Worm (Caenorhabditis elegans): ENCODE measurements around the gene grl-28.

The grl-28 gene

DNA sequence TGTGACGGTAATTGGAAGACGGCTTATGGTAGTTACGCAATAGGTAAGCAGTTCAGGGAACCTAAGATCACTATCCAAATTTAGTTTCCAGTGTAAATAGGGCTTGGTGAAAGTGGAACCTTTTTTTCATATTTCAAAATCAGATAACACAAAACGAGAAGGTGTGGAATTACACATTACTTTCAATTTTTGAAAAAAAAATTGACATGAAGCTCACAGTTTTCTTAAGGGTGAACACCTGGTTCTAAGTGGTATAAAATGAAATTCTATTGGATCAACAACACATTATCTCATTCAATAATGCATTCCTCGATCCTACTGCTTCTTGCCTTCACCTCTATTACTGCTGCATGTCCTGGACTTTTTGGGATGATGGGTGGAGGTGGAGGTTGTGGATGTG lies 4.3 kb upstream of the grl-28 start, which contains the start of gene grl-30:
Gene grl-30 (plus strand): TSS at position 301 of the 400 bp plus-strand sequence.
- TF ChIP-seq zip-8 (tag; optimal IDR thresholded peaks at IDR 0.05) (peak; percentile 20), ces-1 (GFP tag; optimal IDR thresholded peaks at IDR 0.05) (no peak), M03D4.4 (tag; optimal IDR thresholded peaks at IDR 0.05) (no peak)

ce11 chrV:3554869-3555268 lies 3.2 kb upstream of the grl-28 start, which contains the start of gene grl-29:
grl-29 (minus strand) TSS chrV:3555236.
- no peak for TF ChIP-seq lsy-2 (tag; optimal IDR thresholded peaks at IDR 0.05)

DNA sequence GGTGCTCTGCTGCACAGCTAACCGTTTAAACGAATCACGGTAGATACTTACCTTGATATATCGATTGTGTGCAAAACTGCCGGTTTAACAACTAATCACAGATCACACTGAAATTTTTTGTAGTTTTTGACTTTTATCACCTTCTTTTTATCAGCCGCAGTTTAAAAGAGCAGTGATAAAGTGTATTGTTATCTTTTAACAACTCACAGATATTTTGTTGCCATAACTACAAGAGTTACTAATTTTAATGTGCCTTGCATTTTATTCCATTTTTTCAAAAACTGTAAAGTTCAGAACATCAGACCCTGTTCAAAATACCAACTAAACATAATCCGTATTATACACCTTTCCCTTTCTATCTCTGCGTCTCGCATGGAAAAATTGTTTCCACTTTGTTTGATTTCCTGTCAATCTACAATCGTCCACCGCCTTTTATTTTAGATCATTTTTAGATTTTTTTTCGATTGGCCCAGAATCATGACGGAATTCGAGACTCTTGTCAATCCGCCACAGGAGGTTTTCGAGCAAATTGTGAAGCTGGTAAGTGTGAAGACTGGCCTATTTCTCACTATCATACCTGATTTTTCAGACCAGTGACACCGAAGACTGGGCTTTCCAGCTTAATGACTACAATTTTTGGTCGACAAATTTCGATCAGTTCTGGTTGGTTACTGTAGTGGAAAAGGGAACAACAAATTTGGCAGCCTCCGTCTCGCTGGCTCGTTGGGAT lies 1.2 kb upstream of the grl-28 start, which contains the start of gene T24A6.20:
Gene T24A6.20 (plus strand): TSS at position 395 of the 730 bp plus-strand sequence.
- TF ChIP-seq ceh-39 (tag; optimal IDR thresholded peaks at IDR 0.05) = peak; percentile 5
- no peak for TF ChIP-seq sem-2 (GFP tag; optimal IDR thresholded peaks at IDR 0.05)

- TF ChIP-seq ces-1 (GFP tag; optimal IDR thresholded peaks at IDR 0.05) = no peak
- no peak for TF ChIP-seq unc-39 (tag; optimal IDR thresholded peaks at IDR 0.05)
- no peak for TF ChIP-seq zip-8 (tag; optimal IDR thresholded peaks at IDR 0.05)
- no peak for TF ChIP-seq elt-3 (tag; optimal IDR thresholded peaks at IDR 0.05)
- TF ChIP-seq ceh-43 (GFP tag; optimal IDR thresholded peaks at IDR 0.05) = no peak
- no peak for TF ChIP-seq unc-62 (GFP tag; optimal IDR thresholded peaks at IDR 0.05)
- TF ChIP-seq nhr-237 (tag; optimal IDR thresholded peaks at IDR 0.05) = no peak
- TF ChIP-seq lin-32 (GFP tag; optimal IDR thresholded peaks at IDR 0.05) = no peak
- TF ChIP-seq drap-1 (GFP tag; optimal IDR thresholded peaks at IDR 0.05) = no peak
These were observed 2.1 kb downstream of the grl-28 start, which contains the start of gene sri-21 for ce11 chrV:3549553-3549952. sri-21 (plus strand) TSS chrV:3549853.

- TF ChIP-seq nhr-76 (tag; optimal IDR thresholded peaks at IDR 0.05) = no peak
- TF ChIP-seq lsy-2 (tag; optimal IDR thresholded peaks at IDR 0.05) = no peak
- no peak for TF ChIP-seq M03D4.4 (tag; optimal IDR thresholded peaks at IDR 0.05)
- TF ChIP-seq ham-2 (GFP tag; optimal IDR thresholded peaks at IDR 0.05) = no peak
- TF ChIP-seq ceh-43 (GFP tag; optimal IDR thresholded peaks at IDR 0.05) = no peak
- TF ChIP-seq zip-8 (tag; optimal IDR thresholded peaks at IDR 0.05) = no peak
- TF ChIP-seq nhr-2 (tag; optimal IDR thresholded peaks at IDR 0.05) = no peak
- no peak for TF ChIP-seq blmp-1 (tag; optimal IDR thresholded peaks at IDR 0.05)
- no peak for TF ChIP-seq mab-5 (tag; optimal IDR thresholded peaks at IDR 0.05)
- no peak for TF ChIP-seq sptf-1 (tag; optimal IDR thresholded peaks at IDR 0.05)
- no peak for TF ChIP-seq flh-1 (GFP tag; optimal IDR thresholded peaks at IDR 0.05)
These were observed 2.9 kb downstream of the grl-28 start, which contains the start of gene srw-130 for ce11 chrV:3548798-3549197. srw-130 (minus strand) TSS chrV:3548898.

DNA sequence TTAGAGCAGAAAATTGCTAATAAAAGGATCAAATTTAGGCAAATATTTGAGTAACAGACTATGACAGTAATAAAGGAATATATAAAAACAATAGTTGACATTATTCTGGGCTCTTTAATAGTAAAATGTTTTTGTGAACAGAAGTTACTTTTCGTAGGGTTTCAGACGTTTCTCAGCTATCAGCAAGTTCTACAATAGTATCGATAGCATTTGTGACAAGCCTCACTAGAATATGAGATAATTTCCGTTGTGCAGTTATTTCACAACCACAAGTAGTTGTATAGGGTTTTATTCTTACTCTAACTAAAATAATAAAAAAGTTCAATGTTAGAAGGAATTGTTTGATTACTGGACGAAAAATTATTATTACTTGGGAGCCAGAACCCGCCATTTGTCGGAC lies 5.1 kb downstream of the grl-28 start, which contains the start of gene srbc-68:
Gene srbc-68 (minus strand): TSS at position 101 of the 400 bp plus-strand sequence.
- TF ChIP-seq blmp-1 (tag; optimal IDR thresholded peaks at IDR 0.05) = no peak
- TF ChIP-seq zip-8 (tag; optimal IDR thresholded peaks at IDR 0.05) = no peak
- TF ChIP-seq mls-2 (tag; optimal IDR thresholded peaks at IDR 0.05) = no peak

- TF ChIP-seq mab-5 (tag; optimal IDR thresholded peaks at IDR 0.05) (no peak), unc-120 (tag; optimal IDR thresholded peaks at IDR 0.05; ENCODE audit: poor library complexity, severe bottlenecking) (no peak), drap-1 (GFP tag; optimal IDR thresholded peaks at IDR 0.05) (no peak), unc-62 (GFP tag; optimal IDR thresholded peaks at IDR 0.05) (no peak), ceh-43 (GFP tag; optimal IDR thresholded peaks at IDR 0.05) (no peak), elt-1 (tag; optimal IDR thresholded peaks at IDR 0.05; ENCODE audit: borderline replicate concordance, insufficient read depth) (no peak), ces-1 (GFP tag; optimal IDR thresholded peaks at IDR 0.05) (no peak), nhr-76 (tag; optimal IDR thresholded peaks at IDR 0.05) (no peak), sptf-1 (tag; optimal IDR thresholded peaks at IDR 0.05) (no peak), ham-2 (GFP tag; optimal IDR thresholded peaks at IDR 0.05) (no peak), pha-4 (tag; optimal IDR thresholded peaks at IDR 0.05) (no peak), mep-1 (tag; optimal IDR thresholded peaks at IDR 0.05) (no peak), nhr-2 (tag; optimal IDR thresholded peaks at IDR 0.05) (no peak), lin-32 (GFP tag; optimal IDR thresholded peaks at IDR 0.05) (no peak), tbx-8 (GFP tag; optimal IDR thresholded peaks at IDR 0.05) (no peak), hlh-1 (tag; optimal IDR thresholded peaks at IDR 0.05) (no peak)
These were observed 8.3 kb downstream of the grl-28 start, which contains the start of gene nhr-222 for ce11 chrV:3543344-3543743. nhr-222 (minus strand) TSS chrV:3543444.

Data from whole organism, mixed stage, embryonic.